Fruit fly (Drosophila melanogaster) whole organism, larva: Measurements from ENCODE around the gene CG17564.

ENCODE experiments used
- noc ChIP-seq: fragments of 200-800 bp; sonication (Bioruptor generic); optimal IDR thresholded peaks from 3 replicates; lab custom pipeline; 2019; ENCODE audit warnings: missing biosample characterization, mild to moderate bottlenecking, missing genetic modification characterization, moderate library complexity

The CG17564 gene

dm6 chr2L:19320787-19321593, 21.3 kb upstream of the CG17564 start:
- no peak for TF ChIP-seq noc (tag; lab: Kevin White, UChicago)

dm6 chr2L:19319334-19319733, 19.6 kb upstream of the CG17564 start:
- no peak for TF ChIP-seq noc (tag; lab: Kevin White, UChicago)

- TF ChIP-seq noc (tag; lab: Kevin White, UChicago) = no peak
Measured at dm6 chr2L:19317778-19318177, 18.0 kb upstream of the CG17564 start.

dm6 chr2L:19314589-19314988, 14.9 kb upstream of the CG17564 start:
- TF ChIP-seq noc (tag; lab: Kevin White, UChicago) = no peak

dm6 chr2L:19313442-19313841, 13.7 kb upstream of the CG17564 start:
- no peak for TF ChIP-seq noc (tag; lab: Kevin White, UChicago)

dm6 chr2L:19307641-19308040, 7.9 kb upstream of the CG17564 start:
- TF ChIP-seq noc (tag; lab: Kevin White, UChicago) = no peak

dm6 chr2L:19296765-19297164, 3.0 kb downstream of the CG17564 start:
- TF ChIP-seq noc (tag; lab: Kevin White, UChicago) = no peak

- no peak for TF ChIP-seq noc (tag; lab: Kevin White, UChicago)
Measured at dm6 chr2L:19285507-19285906, 14.2 kb downstream of the CG17564 start.

- no peak for TF ChIP-seq noc (tag; lab: Kevin White, UChicago)
Measured at dm6 chr2L:19270686-19271085, 29.0 kb downstream of the CG17564 start.

dm6 chr2L:19263516-19263915, 36.2 kb downstream of the CG17564 start:
- no peak for TF ChIP-seq noc (tag; lab: Kevin White, UChicago)

dm6 chr2L:19262140-19262539, 37.6 kb downstream of the CG17564 start, which contains the start of gene CG31797:
Gene CG31797, minus strand, starts transcription at chr2L:19262240.
- no peak for TF ChIP-seq noc (tag; lab: Kevin White, UChicago)

- TF ChIP-seq noc (tag; lab: Kevin White, UChicago) = no peak
Measured at dm6 chr2L:19254079-19254478, 45.7 kb downstream of the CG17564 start.

- no peak for TF ChIP-seq noc (tag; lab: Kevin White, UChicago)
Measured at dm6 chr2L:19252410-19252809, 47.3 kb downstream of the CG17564 start.
